Worm (Caenorhabditis elegans) whole organism, L4 larva: ENCODE data around the gene vps-11.

Experiments used
- D1046.2 ChIP-seq: fragments of 200-800 bp; sonication (Bioruptor generic); IDR thresholded peaks from 2 replicates; pipeline ENCODE4 v1.3.6; 2022; ENCODE audit warnings: missing genetic modification characterization, missing compliant biosample characterization
- Y48G9A.11 ChIP-seq: fragments of 200-800 bp; sonication (Bioruptor generic); IDR thresholded peaks from 2 replicates; pipeline ENCODE4 v1.3.6; 2022; ENCODE audit warnings: missing genetic modification reagents, missing genetic modification characterization, missing compliant biosample characterization
- Y5F2A.4 ChIP-seq: fragments of 200-800 bp; sonication (Bioruptor generic); optimal IDR thresholded peaks from 2 replicates; lab custom pipeline; 2018; ENCODE audit warnings: mild to moderate bottlenecking, missing genetic modification characterization, missing compliant biosample characterization
- ZK337.2 ChIP-seq: fragments of 200-800 bp; sonication (Bioruptor generic); IDR thresholded peaks from 2 replicates; pipeline ENCODE4 v1.3.6; 2022; ENCODE audit warnings: missing genetic modification reagents, missing genetic modification characterization, missing compliant biosample characterization
- aha-1 ChIP-seq: fragments of 150-350 bp; peaks from one replicate; lab custom pipeline; 2014; ENCODE audit warnings: missing biosample characterization, missing genetic modification characterization
- ama-1 ChIP-seq: fragments of 150-350 bp; optimal IDR thresholded peaks from 2 replicates; lab custom pipeline; 2014; ENCODE audit warnings: inconsistent platforms, mixed read lengths
- arid-1 ChIP-seq: fragments of 200-800 bp; sonication (Bioruptor generic); conservative IDR thresholded peaks from 2 replicates; pipeline ENCODE4 v1.3.6; 2022; ENCODE audit warnings: missing genetic modification reagents, missing genetic modification characterization, missing compliant biosample characterization
- attf-4 ChIP-seq: sonication (generic microtip); optimal IDR thresholded peaks from 3 replicates; lab custom pipeline; 2017; ENCODE audit warnings: missing biosample characterization, missing genetic modification characterization
- ceh-20 ChIP-seq: fragments of 200-800 bp; sonication (Bioruptor generic); IDR thresholded peaks from 2 replicates; pipeline ENCODE4 v1.3.6; 2022; ENCODE audit warnings: missing genetic modification reagents, missing genetic modification characterization, missing compliant biosample characterization
- ceh-44 ChIP-seq: fragments of 200-800 bp; sonication (Bioruptor generic); IDR thresholded peaks from 2 replicates; pipeline ENCODE4 v1.3.6; 2022; ENCODE audit warnings: missing genetic modification reagents, missing genetic modification characterization, missing compliant biosample characterization
- ceh-62 ChIP-seq: sonication (generic microtip); optimal IDR thresholded peaks from 2 replicates; lab custom pipeline; 2017; ENCODE audit warnings: missing biosample characterization, missing genetic modification characterization
- ceh-82 ChIP-seq: sonication (generic microtip); optimal IDR thresholded peaks from 2 replicates; lab custom pipeline; 2017; ENCODE audit warnings: missing biosample characterization, missing genetic modification characterization
- ces-1 ChIP-seq: fragments of 150-350 bp; sonication (generic microtip); optimal IDR thresholded peaks from 4 replicates; lab custom pipeline; 2014; ENCODE audit warnings: missing biosample characterization, missing genetic modification reagents, missing genetic modification characterization
- daf-16 ChIP-seq, 3 experiments: sonication (generic microtip); optimal IDR thresholded peaks; 2 replicates each; lab custom pipeline; 2016 to 2017; ENCODE audit warnings: missing genetic modification characterization in 3 of 3, missing genetic modification reagents in 3 of 3, mild to moderate bottlenecking in 2 of 3, missing compliant biosample characterization in 2 of 3, missing biosample characterization in 1 of 3, moderate library complexity in 1 of 3
- daf-8 ChIP-seq: fragments of 200-800 bp; sonication (Bioruptor generic); IDR thresholded peaks from 2 replicates; pipeline ENCODE4 v1.3.6; 2022; ENCODE audit warnings: missing genetic modification characterization, missing compliant biosample characterization
- dmd-8 ChIP-seq: fragments of 200-800 bp; sonication (Bioruptor generic); IDR thresholded peaks from 2 replicates; pipeline ENCODE4 v1.3.6; 2022; ENCODE audit warnings: missing genetic modification characterization, missing compliant biosample characterization
- dpl-1 ChIP-seq: fragments of 150-350 bp; optimal IDR thresholded peaks from 2 replicates; lab custom pipeline; 2014; ENCODE audit warnings: missing biosample characterization, missing genetic modification reagents, missing genetic modification characterization
- duxl-1 ChIP-seq: sonication (generic microtip); optimal IDR thresholded peaks from 2 replicates; lab custom pipeline; 2016; ENCODE audit warnings: mild to moderate bottlenecking, missing genetic modification characterization, moderate library complexity, missing compliant biosample characterization; ENCODE audit not compliant: poor library complexity
- dve-1 ChIP-seq: sonication (generic microtip); optimal IDR thresholded peaks from 2 replicates; lab custom pipeline; 2017; ENCODE audit warnings: antibody characterized with exemption, mild to moderate bottlenecking, missing genetic modification characterization, missing compliant biosample characterization; ENCODE audit not compliant: insufficient read depth
- gei-8 ChIP-seq: fragments of 200-800 bp; sonication (Bioruptor generic); optimal IDR thresholded peaks from 2 replicates; lab custom pipeline; 2018; ENCODE audit warnings: mild to moderate bottlenecking, missing genetic modification characterization, missing compliant biosample characterization
- hmg-1.1 ChIP-seq: fragments of 200-800 bp; sonication (Bioruptor generic); IDR thresholded peaks from 2 replicates; pipeline ENCODE4 v1.3.6; 2022; ENCODE audit warnings: missing genetic modification reagents, missing genetic modification characterization, missing compliant biosample characterization
- lim-7 ChIP-seq: fragments of 200-800 bp; sonication (Bioruptor generic); IDR thresholded peaks from 2 replicates; pipeline ENCODE4 v1.3.6; 2022; ENCODE audit warnings: missing genetic modification characterization, missing compliant biosample characterization
- lin-29 ChIP-seq: fragments of 200-800 bp; sonication (Bioruptor generic); IDR thresholded peaks from 2 replicates; pipeline ENCODE4 v1.3.6; 2022; ENCODE audit warnings: missing genetic modification reagents, missing genetic modification characterization, missing compliant biosample characterization
- mdl-1 ChIP-seq, 2 experiments: fragments of 150-350 bp in 1 of 2; sonication (generic microtip) in 1 of 2; optimal IDR thresholded peaks; 2 replicates each; lab custom pipeline; 2014 to 2017; ENCODE audit warnings: missing biosample characterization in 2 of 2, missing genetic modification characterization in 2 of 2
- mdt-29 ChIP-seq: fragments of 200-800 bp; sonication (Bioruptor generic); IDR thresholded peaks from 2 replicates; pipeline ENCODE4 v1.3.6; 2022; ENCODE audit warnings: missing genetic modification reagents, missing genetic modification characterization, missing compliant biosample characterization
- mxl-2 ChIP-seq: fragments of 200-800 bp; sonication (Bioruptor generic); conservative IDR thresholded peaks from 2 replicates; pipeline ENCODE4 v1.3.6; 2022; ENCODE audit warnings: missing genetic modification reagents, missing genetic modification characterization, missing compliant biosample characterization
- nhr-111 ChIP-seq: fragments of 200-800 bp; sonication (Bioruptor generic); optimal IDR thresholded peaks from 2 replicates; lab custom pipeline; 2018; ENCODE audit warnings: mild to moderate bottlenecking, missing genetic modification characterization, missing compliant biosample characterization
- nhr-41 ChIP-seq: fragments of 200-800 bp; sonication (Bioruptor generic); IDR thresholded peaks from 2 replicates; pipeline ENCODE4 v1.3.6; 2022; ENCODE audit warnings: missing genetic modification reagents, missing genetic modification characterization, missing compliant biosample characterization
- nhr-76 ChIP-seq: fragments of 150-350 bp; optimal IDR thresholded peaks from 2 replicates; lab custom pipeline; 2014; ENCODE audit warnings: missing biosample characterization, missing genetic modification characterization
- nhr-77 ChIP-seq: fragments of 150-350 bp; optimal IDR thresholded peaks from 2 replicates; lab custom pipeline; 2014; ENCODE audit warnings: missing biosample characterization, missing genetic modification characterization
- php-3 ChIP-seq: fragments of 200-800 bp; sonication (Bioruptor generic); IDR thresholded peaks from 2 replicates; pipeline ENCODE4 v1.3.6; 2022; ENCODE audit warnings: missing genetic modification reagents, missing genetic modification characterization, missing compliant biosample characterization
- saeg-2 ChIP-seq: fragments of 200-800 bp; sonication (Bioruptor generic); IDR thresholded peaks from 2 replicates; pipeline ENCODE4 v1.3.6; 2022; ENCODE audit warnings: missing genetic modification reagents, missing genetic modification characterization, missing compliant biosample characterization
- set-16 ChIP-seq: fragments of 200-800 bp; sonication (Bioruptor generic); IDR thresholded peaks from 2 replicates; pipeline ENCODE4 v1.3.6; 2022; ENCODE audit warnings: missing genetic modification reagents, missing genetic modification characterization, missing compliant biosample characterization
- tra-1 ChIP-seq: fragments of 200-800 bp; sonication (Bioruptor generic); IDR thresholded peaks from 2 replicates; pipeline ENCODE4 v1.3.6; 2022; ENCODE audit warnings: missing genetic modification reagents, missing genetic modification characterization, missing compliant biosample characterization
- zfp-2 ChIP-seq: sonication (generic microtip); optimal IDR thresholded peaks from 2 replicates; lab custom pipeline; 2016; ENCODE audit warnings: mild to moderate bottlenecking, missing genetic modification characterization, missing compliant biosample characterization
- zip-2 ChIP-seq: fragments of 150-350 bp; optimal IDR thresholded peaks from 2 replicates; lab custom pipeline; 2014; ENCODE audit warnings: missing biosample characterization, missing genetic modification characterization

The vps-11 gene

DNA sequence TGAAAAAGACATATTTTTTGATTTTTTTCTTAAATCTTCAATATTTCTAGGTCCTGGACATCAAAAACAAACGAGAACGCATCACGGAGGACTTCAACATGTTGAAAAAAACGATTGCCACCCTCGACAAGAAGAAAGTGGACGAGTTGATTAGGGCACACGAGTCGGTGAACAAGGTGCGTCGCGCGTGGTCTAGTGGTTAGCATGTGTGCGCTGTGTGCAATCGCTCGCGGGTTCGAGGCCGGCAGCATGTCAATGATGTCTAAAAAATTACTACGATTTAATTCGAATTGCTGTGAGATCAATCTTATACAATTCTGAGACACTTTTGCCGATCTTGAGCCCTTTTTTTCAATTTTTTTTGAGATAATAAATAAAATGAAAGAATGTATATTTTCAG lies 46.8 kb upstream of the vps-11 start (continued):
- TF ChIP-seq dve-1 (tag; lab: Kevin White, UChicago) = peak; percentile 78
- peak; percentile 65 for TF ChIP-seq mdt-29 (GFP tag; lab: Robert Waterston, UW)
- TF ChIP-seq tra-1 (GFP tag; lab: Robert Waterston, UW) = peak; percentile 79
- peak; percentile 57 for TF ChIP-seq Y5F2A.4 (GFP tag; lab: Kevin White, UChicago)
- TF ChIP-seq attf-4 (tag; lab: Kevin White, UChicago) = no peak
- TF ChIP-seq lim-7 (GFP tag; lab: Robert Waterston, UW) = peak; percentile 89
- peak; percentile 87 for TF ChIP-seq Y48G9A.11
- peak; percentile 36; the same call in 1 of the 2 replicates for TF ChIP-seq mxl-2 (GFP tag; lab: Robert Waterston, UW)
- TF ChIP-seq zfp-2 (tag; lab: Kevin White, UChicago) = peak; percentile 37
- peak; percentile 78 for TF ChIP-seq php-3 (GFP tag; lab: Robert Waterston, UW)
- peak; percentile 75 for TF ChIP-seq ceh-20 (GFP tag; lab: Robert Waterston, UW)
- TF ChIP-seq dmd-8 (GFP tag; lab: Robert Waterston, UW) = peak; percentile 96
- peak; percentile 34 for TF ChIP-seq nhr-77 (tag; lab: Kevin White, UChicago)
- peak; percentile 64 to 83 for TF ChIP-seq daf-16 (GFP tag; optimal IDR thresholded peaks at IDR 0.05; lab: Kevin White, UChicago)
- peak; percentile 68 for TF ChIP-seq daf-16 (tag; optimal IDR thresholded peaks at IDR 0.05; lab: Kevin White, UChicago)
- TF ChIP-seq ceh-62 (tag; lab: Kevin White, UChicago) = no peak
- peak; percentile 60 for TF ChIP-seq gei-8 (GFP tag; lab: Kevin White, UChicago)
- TF ChIP-seq ZK337.2 (GFP tag; lab: Robert Waterston, UW) = peak; percentile 82; the same call in 1 of the 2 replicates
- peak; percentile 67; the same call in 1 of the 2 replicates for TF ChIP-seq ceh-44 (GFP tag; lab: Robert Waterston, UW)

DNA sequence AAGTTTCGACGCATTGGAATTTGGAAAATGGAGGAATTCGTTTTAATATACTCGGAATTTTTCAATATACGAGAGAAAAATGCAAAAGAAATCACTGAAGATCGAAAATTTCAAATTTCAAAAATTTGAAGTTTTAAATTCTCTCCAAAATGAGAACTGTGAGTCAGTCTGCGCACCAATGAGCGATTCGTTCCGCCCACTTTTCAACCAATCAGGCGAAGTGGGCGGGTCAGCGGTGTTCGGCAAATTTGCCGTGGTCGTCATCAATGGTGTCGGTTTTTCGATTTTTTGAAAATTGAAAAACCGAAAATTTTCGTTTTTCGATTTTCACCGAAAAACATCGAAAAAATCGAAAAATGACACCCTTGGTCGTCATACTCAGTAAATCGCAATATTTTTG lies 45.3 kb upstream of the vps-11 start:
- TF ChIP-seq saeg-2 (no peak), daf-8 (GFP tag; lab: Robert Waterston, UW) (no peak), arid-1 (no peak), mdl-1 (tag; optimal IDR thresholded peaks at IDR 0.05; lab: Kevin White, UChicago) (no peak), lin-29 (GFP tag; lab: Robert Waterston, UW) (no peak), ceh-82 (tag; lab: Kevin White, UChicago) (no peak), hmg-1.1 (GFP tag; lab: Robert Waterston, UW) (no peak), nhr-76 (tag; lab: Kevin White, UChicago) (no peak), Y5F2A.4 (GFP tag; lab: Kevin White, UChicago) (no peak)

DNA sequence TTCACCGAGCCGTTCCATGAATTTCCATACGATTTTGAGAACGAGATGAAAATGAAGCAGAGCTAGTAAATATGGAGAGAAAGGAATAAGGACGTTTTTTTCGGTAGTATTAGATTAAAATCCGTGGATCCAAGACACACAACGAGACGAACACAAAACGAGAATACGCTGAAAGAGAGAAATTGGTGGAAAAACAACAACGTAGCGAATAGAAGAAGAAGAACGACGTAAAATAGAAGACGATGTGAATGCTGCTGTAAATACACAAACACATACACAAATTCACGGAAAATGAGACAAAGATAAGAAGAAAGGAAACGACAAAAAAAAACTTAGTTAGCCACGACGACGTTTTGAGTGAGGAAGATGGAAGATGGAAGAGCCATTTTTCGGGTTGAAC lies 41.4 kb upstream of the vps-11 start:
- no peak for TF ChIP-seq D1046.2 (GFP tag; lab: Robert Waterston, UW)
- TF ChIP-seq ama-1 (lab: Kevin White, UChicago) = no peak
- no peak for TF ChIP-seq duxl-1 (tag; lab: Kevin White, UChicago)
- TF ChIP-seq nhr-111 (GFP tag; lab: Kevin White, UChicago) = no peak
- TF ChIP-seq dpl-1 (GFP tag; lab: Kevin White, UChicago) = no peak
- no peak for TF ChIP-seq nhr-41 (GFP tag; lab: Robert Waterston, UW)
- TF ChIP-seq aha-1 (tag; lab: Kevin White, UChicago) = peak; percentile 90
- no peak for TF ChIP-seq ces-1 (GFP tag; lab: Kevin White, UChicago)
- no peak for TF ChIP-seq zip-2 (tag; lab: Kevin White, UChicago)
- TF ChIP-seq, all 104 proteins: peak for 1

DNA sequence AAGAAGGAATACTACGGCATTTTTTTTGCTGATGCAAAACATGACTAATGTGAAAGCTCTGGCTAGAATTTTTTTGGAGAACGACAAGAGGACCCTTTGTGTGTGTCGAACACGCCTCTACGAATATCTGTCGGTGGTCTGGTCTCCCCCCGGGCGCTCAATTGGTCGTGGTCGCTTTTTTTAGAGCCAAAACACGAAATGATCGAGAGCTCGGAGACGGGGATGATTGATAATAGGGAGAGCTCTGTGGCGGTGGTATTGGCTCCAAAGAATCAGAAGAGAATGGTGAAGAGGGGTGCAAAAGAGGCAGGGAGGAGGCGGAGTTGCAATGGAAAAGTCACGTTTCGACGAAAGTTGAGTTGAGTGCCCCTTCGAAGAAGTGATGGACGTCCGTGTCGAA lies 36.3 kb upstream of the vps-11 start:
- no peak for TF ChIP-seq ceh-62 (tag; lab: Kevin White, UChicago)
- TF ChIP-seq D1046.2 (GFP tag; lab: Robert Waterston, UW) = no peak
- no peak for TF ChIP-seq mxl-2 (GFP tag; lab: Robert Waterston, UW)
- 0 out of 2 replicates have a peak, but pooled peaks have one; percentile 14 for TF ChIP-seq set-16
- no peak for TF ChIP-seq ceh-44 (GFP tag; lab: Robert Waterston, UW)
- no peak for TF ChIP-seq nhr-76 (tag; lab: Kevin White, UChicago)
- 0 out of 2 replicates have a peak, but pooled peaks have one; percentile 21 for TF ChIP-seq hmg-1.1 (GFP tag; lab: Robert Waterston, UW)
